Fruit fly (Drosophila melanogaster): ENCODE measurements around the gene Iml1.

The Iml1 gene

dm6 chr3L:1549148-1549547 is 15.3 kb upstream of the Iml1 start (continued):
- TF ChIP-seq CG5953 (GFP tag; IDR thresholded peaks at IDR 0.05) (no peak), cad (GFP tag; optimal IDR thresholded peaks at IDR 0.05) (no peak), vnd (GFP tag; IDR thresholded peaks at IDR 0.05; ENCODE audit: partially characterized antibody) (no peak), CG4404 (GFP tag; IDR thresholded peaks at IDR 0.05) (no peak), CG13424 (tag; optimal IDR thresholded peaks at IDR 0.05) (peak; percentile 23), Chrac-16 (GFP tag; optimal IDR thresholded peaks at IDR 0.05) (no peak), CG2712 (tag; optimal IDR thresholded peaks at IDR 0.05) (peak; percentile 32), so (GFP tag; IDR thresholded peaks at IDR 0.05) (no peak), B-H1 (GFP tag; IDR thresholded peaks at IDR 0.05) (peak; percentile 16; the same call in 1 of the 3 replicates), CG17802 (tag; optimal IDR thresholded peaks at IDR 0.05) (no peak), CG10654 (GFP tag; optimal IDR thresholded peaks at IDR 0.05) (no peak), HHEX (GFP tag; optimal IDR thresholded peaks at IDR 0.05) (no peak), CG31388 (GFP tag; optimal IDR thresholded peaks at IDR 0.05) (no peak), ssp (GFP tag; IDR thresholded peaks at IDR 0.05) (no peak), run (tag; optimal IDR thresholded peaks at IDR 0.05) (no peak), gro (GFP tag; optimal IDR thresholded peaks at IDR 0.05) (no peak), Lhr (GFP tag; optimal IDR thresholded peaks at IDR 0.05) (no peak), Doc3 (GFP tag; IDR thresholded peaks at IDR 0.05; ENCODE audit: partially characterized antibody) (no peak), CG1602 (GFP tag; optimal IDR thresholded peaks at IDR 0.05) (no peak), peb (GFP tag; IDR thresholded peaks at IDR 0.05) (0 out of 2 replicates have a peak, but pooled peaks have one; percentile 26), CG17568 (GFP tag; optimal IDR thresholded peaks at IDR 0.05) (no peak), corto (GFP tag; optimal IDR thresholded peaks at IDR 0.05) (no peak), gfzf (GFP tag; optimal IDR thresholded peaks at IDR 0.05) (no peak), Mad (GFP tag; optimal IDR thresholded peaks at IDR 0.05) (no peak), Dfd (GFP tag; optimal IDR thresholded peaks at IDR 0.05) (no peak), CG17912 (GFP tag; optimal IDR thresholded peaks at IDR 0.05) (no peak), wor (GFP tag; IDR thresholded peaks at IDR 0.05) (no peak), MESR4 (GFP tag; optimal IDR thresholded peaks at IDR 0.05) (no peak), CG12104 (GFP tag; optimal IDR thresholded peaks at IDR 0.05) (no peak), zf30C (GFP tag; optimal IDR thresholded peaks at IDR 0.05) (no peak), dm (GFP tag; optimal IDR thresholded peaks at IDR 0.05) (no peak), crc (GFP tag; optimal IDR thresholded peaks at IDR 0.05) (no peak), CG32772 (GFP tag; IDR thresholded peaks at IDR 0.05) (no peak), CG17612 (GFP tag; IDR thresholded peaks at IDR 0.05) (peak; percentile 22; the same call in 1 of the 2 replicates), CG14014 (GFP tag; IDR thresholded peaks at IDR 0.05) (peak; percentile 57; the same call in 1 of the 2 replicates), Fer1 (GFP tag; optimal IDR thresholded peaks at IDR 0.05) (no peak), oc (tag; optimal IDR thresholded peaks at IDR 0.05) (no peak), phol (tag; optimal IDR thresholded peaks at IDR 0.05) (peak; percentile 12), slbo (GFP tag; IDR thresholded peaks at IDR 0.05) (peak; percentile 42; the same call in 1 of the 2 replicates), CG7963 (GFP tag; IDR thresholded peaks at IDR 0.05; ENCODE audit: partially characterized antibody) (no peak), mirr (GFP tag; optimal IDR thresholded peaks at IDR 0.05) (peak; percentile 46), sd (tag; optimal IDR thresholded peaks at IDR 0.05) (peak; percentile 63), PHDP (tag; optimal IDR thresholded peaks at IDR 0.05) (peak; percentile 29), CG11085 (GFP tag; IDR thresholded peaks at IDR 0.05) (no peak), ham (GFP tag; IDR thresholded peaks at IDR 0.05) (no peak), HLH54F (GFP tag; optimal IDR thresholded peaks at IDR 0.05) (no peak), ro (GFP tag; IDR thresholded peaks at IDR 0.05) (no peak), Xbp1 (GFP tag; optimal IDR thresholded peaks at IDR 0.05) (no peak), onecut (GFP tag; IDR thresholded peaks at IDR 0.05) (no peak), Dip3 (GFP tag; optimal IDR thresholded peaks at IDR 0.05) (no peak), Tbp (GFP tag; optimal IDR thresholded peaks at IDR 0.05) (no peak), CG10462 (GFP tag; optimal IDR thresholded peaks at IDR 0.05) (no peak)

Data from whole organism, embryonic.